Fruit fly (Drosophila melanogaster): ENCODE data around the gene mRpL9.

DNA sequence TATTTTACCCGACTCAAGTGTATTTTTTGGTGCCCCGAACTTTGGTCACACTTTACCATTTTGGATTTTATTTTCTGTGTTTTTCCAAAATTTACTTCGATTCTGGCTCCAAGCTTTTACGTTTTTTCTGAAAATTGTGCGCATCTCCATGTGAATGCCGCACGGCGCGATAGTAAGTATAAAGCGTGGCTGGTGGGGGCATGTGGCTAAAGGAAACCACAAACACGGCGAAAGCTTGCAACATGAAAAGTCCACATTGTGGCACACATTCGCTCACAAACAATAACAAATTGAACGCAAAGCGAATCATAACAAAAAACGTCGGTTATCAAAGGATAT, 9.8 kb upstream of the mRpL9 start, which contains the start of gene ear:
- TF ChIP-seq CG8478 (optimal IDR thresholded peaks at IDR 0.05), result no peak
- TF ChIP-seq CTCF (optimal IDR thresholded peaks at IDR 0.05), result no peak
